Worm (Caenorhabditis elegans): Measurements from ENCODE around the gene unc-69.
A peak's percentile ranks its signal among the peaks of the same experiment; 100 is the strongest.

The unc-69 gene

DNA sequence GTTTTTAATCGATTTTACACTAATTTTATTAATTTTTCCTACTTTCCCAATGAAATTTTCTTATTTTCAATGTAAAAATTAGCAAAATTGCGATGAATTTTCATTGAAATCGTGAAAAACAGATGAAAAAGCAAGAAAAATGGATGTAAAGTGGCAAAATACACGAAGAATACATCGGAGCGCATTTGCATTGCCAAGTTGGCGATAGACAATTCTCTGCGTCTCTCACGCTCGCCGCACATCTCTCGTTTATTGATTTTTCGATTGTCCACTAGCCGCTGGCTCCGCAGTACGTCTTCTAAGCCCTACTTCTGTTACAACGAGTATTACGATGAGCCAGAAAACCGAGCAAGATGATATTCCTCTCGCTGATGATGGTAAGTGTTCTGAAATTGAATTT is at the start of gene unc-69:
Gene unc-69, plus strand, starts transcription at position 185 of the 400 bp plus-strand sequence.
- no peak for TF ChIP-seq ceh-36 (tag; optimal IDR thresholded peaks at IDR 0.05)
- no peak for TF ChIP-seq tra-4 (tag; optimal IDR thresholded peaks at IDR 0.05)
- TF ChIP-seq hmbx-1 (tag; optimal IDR thresholded peaks at IDR 0.05) = no peak
- TF ChIP-seq aly-1 (tag; optimal IDR thresholded peaks at IDR 0.05) = no peak
- TF ChIP-seq flt-1 (GFP tag; IDR thresholded peaks at IDR 0.05) = no peak
- no peak for TF ChIP-seq hnd-1 (tag; optimal IDR thresholded peaks at IDR 0.05)
- TF ChIP-seq F13C5.2 (tag; optimal IDR thresholded peaks at IDR 0.05) = no peak
- TF ChIP-seq ama-1 (optimal IDR thresholded peaks at IDR 0.05) = no peak
- TF ChIP-seq tbx-11 (GFP tag; IDR thresholded peaks at IDR 0.05) = no peak
- no peak for TF ChIP-seq B0310.2 (tag; optimal IDR thresholded peaks at IDR 0.05)
- TF ChIP-seq ceh-13 (GFP tag; optimal IDR thresholded peaks at IDR 0.05) = no peak

DNA sequence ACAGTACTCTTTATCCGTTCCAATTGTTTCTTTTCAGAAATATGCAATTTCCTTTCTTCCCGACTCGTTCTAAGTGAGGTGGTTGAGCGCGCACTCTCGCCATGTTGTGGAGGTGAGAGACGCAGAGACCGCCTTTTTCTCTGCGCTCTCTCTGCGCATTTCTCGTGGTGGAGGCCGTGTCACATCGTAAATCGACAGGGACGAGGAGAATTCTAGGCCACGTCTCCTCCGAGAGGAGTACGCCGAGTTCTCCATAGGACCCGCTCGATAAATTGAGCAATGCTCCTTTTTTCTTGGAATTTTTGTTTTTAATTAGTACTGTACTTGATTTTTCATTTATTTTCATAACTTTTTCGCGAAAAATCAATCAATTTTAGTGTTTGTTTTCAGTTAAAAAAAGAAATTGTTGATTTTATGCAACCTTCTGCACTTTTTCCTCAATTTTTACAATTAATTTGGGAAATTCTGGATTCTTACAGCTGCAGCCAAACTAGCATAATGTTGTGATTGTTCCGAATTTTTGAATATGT is 47.9 kb upstream of the unc-69 start, which contains the start of gene cnk-1:
Gene cnk-1, plus strand, starts transcription at position 480 of the 530 bp plus-strand sequence.
- TF ChIP-seq flt-1 (GFP tag; IDR thresholded peaks at IDR 0.05) = peak; percentile 55; the same call in 1 of the 2 replicates
- no peak for TF ChIP-seq ama-1 (optimal IDR thresholded peaks at IDR 0.05)
- TF ChIP-seq hnd-1 (tag; optimal IDR thresholded peaks at IDR 0.05) = no peak
- 0 out of 2 replicates have a peak, but pooled peaks have one; percentile 54 for TF ChIP-seq sea-1 (GFP tag; conservative IDR thresholded peaks at IDR 0.05)
- TF ChIP-seq F13C5.2 (tag; optimal IDR thresholded peaks at IDR 0.05) = peak; percentile 49
- TF ChIP-seq pes-1 (GFP tag; IDR thresholded peaks at IDR 0.05) = peak; percentile 82
- no peak for TF ChIP-seq ceh-13 (GFP tag; optimal IDR thresholded peaks at IDR 0.05)
- TF ChIP-seq aly-1 (tag; optimal IDR thresholded peaks at IDR 0.05) = no peak
- TF ChIP-seq tra-4 (tag; optimal IDR thresholded peaks at IDR 0.05) = no peak
- no peak for TF ChIP-seq hmbx-1 (tag; optimal IDR thresholded peaks at IDR 0.05)
- no peak for TF ChIP-seq B0310.2 (tag; optimal IDR thresholded peaks at IDR 0.05)
- peak; percentile 77 for TF ChIP-seq tbx-37 (GFP tag; conservative IDR thresholded peaks at IDR 0.05)
- TF ChIP-seq hmg-4 (GFP tag; optimal IDR thresholded peaks at IDR 0.05) = peak; percentile 3
- 0 out of 2 replicates have a peak, but pooled peaks have one; percentile 34 for TF ChIP-seq tbx-11 (GFP tag; IDR thresholded peaks at IDR 0.05)
- TF ChIP-seq scrt-1 (GFP tag; IDR thresholded peaks at IDR 0.05) = peak; percentile 63; the same call in 1 of the 2 replicates
- TF ChIP-seq ceh-36 (tag; optimal IDR thresholded peaks at IDR 0.05) = no peak
- no peak for TF ChIP-seq ets-7 (tag; optimal IDR thresholded peaks at IDR 0.05)

- TF ChIP-seq tbx-11 (GFP tag; IDR thresholded peaks at IDR 0.05) (no peak), B0310.2 (tag; optimal IDR thresholded peaks at IDR 0.05) (no peak), tra-4 (tag; optimal IDR thresholded peaks at IDR 0.05) (no peak), scrt-1 (GFP tag; IDR thresholded peaks at IDR 0.05) (no peak), sea-1 (GFP tag; conservative IDR thresholded peaks at IDR 0.05) (no peak), hmg-4 (GFP tag; optimal IDR thresholded peaks at IDR 0.05) (no peak), hmbx-1 (tag; optimal IDR thresholded peaks at IDR 0.05) (no peak), ceh-13 (GFP tag; optimal IDR thresholded peaks at IDR 0.05) (no peak), flt-1 (GFP tag; IDR thresholded peaks at IDR 0.05) (no peak), ama-1 (optimal IDR thresholded peaks at IDR 0.05) (no peak), ceh-36 (tag; optimal IDR thresholded peaks at IDR 0.05) (no peak), F13C5.2 (tag; optimal IDR thresholded peaks at IDR 0.05) (no peak), pes-1 (GFP tag; IDR thresholded peaks at IDR 0.05) (no peak), aly-1 (tag; optimal IDR thresholded peaks at IDR 0.05) (no peak), ets-7 (tag; optimal IDR thresholded peaks at IDR 0.05) (no peak), hnd-1 (tag; optimal IDR thresholded peaks at IDR 0.05) (no peak), tbx-37 (GFP tag; conservative IDR thresholded peaks at IDR 0.05) (no peak)
Observed at ce11 chrIII:10271807-10272206, 46.9 kb upstream of the unc-69 start.

- TF ChIP-seq F13C5.2 (tag; optimal IDR thresholded peaks at IDR 0.05) = no peak
- no peak for TF ChIP-seq scrt-1 (GFP tag; IDR thresholded peaks at IDR 0.05)
- TF ChIP-seq ets-7 (tag; optimal IDR thresholded peaks at IDR 0.05) = no peak
- no peak for TF ChIP-seq ama-1 (optimal IDR thresholded peaks at IDR 0.05)
- TF ChIP-seq ceh-13 (GFP tag; optimal IDR thresholded peaks at IDR 0.05) = no peak
- no peak for TF ChIP-seq tbx-11 (GFP tag; IDR thresholded peaks at IDR 0.05)
- no peak for TF ChIP-seq pes-1 (GFP tag; IDR thresholded peaks at IDR 0.05)
- no peak for TF ChIP-seq tbx-37 (GFP tag; conservative IDR thresholded peaks at IDR 0.05)
- TF ChIP-seq B0310.2 (tag; optimal IDR thresholded peaks at IDR 0.05) = no peak
- no peak for TF ChIP-seq aly-1 (tag; optimal IDR thresholded peaks at IDR 0.05)
- no peak for TF ChIP-seq tra-4 (tag; optimal IDR thresholded peaks at IDR 0.05)
- no peak for TF ChIP-seq ceh-36 (tag; optimal IDR thresholded peaks at IDR 0.05)
- no peak for TF ChIP-seq sea-1 (GFP tag; conservative IDR thresholded peaks at IDR 0.05)
- TF ChIP-seq hnd-1 (tag; optimal IDR thresholded peaks at IDR 0.05) = no peak
- TF ChIP-seq hmg-4 (GFP tag; optimal IDR thresholded peaks at IDR 0.05) = no peak
- TF ChIP-seq flt-1 (GFP tag; IDR thresholded peaks at IDR 0.05) = no peak
- TF ChIP-seq hmbx-1 (tag; optimal IDR thresholded peaks at IDR 0.05) = no peak
Observed at ce11 chrIII:10278826-10279225, 39.9 kb upstream of the unc-69 start, which contains the start of gene pad-2. Gene pad-2, plus strand, starts transcription at chrIII:10279126.

DNA sequence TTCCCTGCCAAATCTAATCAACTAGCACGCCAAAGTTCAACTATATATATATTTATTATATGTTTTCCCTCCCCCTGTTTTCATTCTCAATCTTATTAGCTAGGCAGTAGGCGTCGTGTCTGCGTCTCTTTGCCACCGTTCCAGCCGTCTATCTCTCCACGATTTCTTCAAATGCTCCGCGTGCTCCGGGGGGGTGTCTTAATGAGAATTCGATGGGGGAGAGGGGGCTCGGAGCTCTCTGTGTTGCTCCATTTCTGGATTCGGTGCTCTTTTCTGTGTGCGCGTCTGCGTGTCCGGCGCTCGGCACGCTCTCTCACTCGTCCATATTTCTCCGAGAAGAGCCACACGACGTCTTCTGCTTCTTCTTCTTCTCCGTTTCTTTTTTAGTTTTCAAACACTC is 34.5 kb upstream of the unc-69 start:
- no peak for TF ChIP-seq ets-7 (tag; optimal IDR thresholded peaks at IDR 0.05)

ce11 chrIII:10285623-10286022 is 33.1 kb upstream of the unc-69 start, which contains the start of gene K10G9.2:
Gene K10G9.2, plus strand, starts transcription at chrIII:10285923.
- TF ChIP-seq F13C5.2 (tag; optimal IDR thresholded peaks at IDR 0.05) (no peak), scrt-1 (GFP tag; IDR thresholded peaks at IDR 0.05) (no peak), hmbx-1 (tag; optimal IDR thresholded peaks at IDR 0.05) (no peak), tbx-37 (GFP tag; conservative IDR thresholded peaks at IDR 0.05) (no peak), ama-1 (optimal IDR thresholded peaks at IDR 0.05) (no peak), B0310.2 (tag; optimal IDR thresholded peaks at IDR 0.05) (no peak), aly-1 (tag; optimal IDR thresholded peaks at IDR 0.05) (no peak), ets-7 (tag; optimal IDR thresholded peaks at IDR 0.05) (no peak), pes-1 (GFP tag; IDR thresholded peaks at IDR 0.05) (no peak), flt-1 (GFP tag; IDR thresholded peaks at IDR 0.05) (no peak), ceh-13 (GFP tag; optimal IDR thresholded peaks at IDR 0.05) (no peak), hnd-1 (tag; optimal IDR thresholded peaks at IDR 0.05) (no peak), tbx-11 (GFP tag; IDR thresholded peaks at IDR 0.05) (no peak), tra-4 (tag; optimal IDR thresholded peaks at IDR 0.05) (no peak), ceh-36 (tag; optimal IDR thresholded peaks at IDR 0.05) (no peak), hmg-4 (GFP tag; optimal IDR thresholded peaks at IDR 0.05) (no peak), sea-1 (GFP tag; conservative IDR thresholded peaks at IDR 0.05) (no peak)

DNA sequence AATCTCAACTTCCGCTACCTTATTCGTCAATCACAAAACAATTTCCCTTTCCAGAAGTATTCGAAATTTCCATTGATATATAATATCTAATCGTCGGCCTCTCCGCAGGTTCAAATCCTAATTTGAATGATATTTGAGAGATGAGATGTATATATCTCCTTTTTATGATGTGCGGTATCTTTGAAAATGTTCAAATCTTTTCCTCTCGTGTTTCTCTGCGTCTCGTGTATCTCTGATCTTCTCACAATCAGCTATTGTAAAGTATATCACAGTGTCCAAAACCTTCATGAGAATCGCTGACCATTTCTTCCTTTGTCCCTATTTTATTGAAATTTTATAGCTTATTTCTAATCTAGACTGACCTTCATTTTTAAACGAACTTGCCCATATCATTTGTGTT is 28.9 kb upstream of the unc-69 start:
- TF ChIP-seq aly-1 (tag; optimal IDR thresholded peaks at IDR 0.05) = no peak
- no peak for TF ChIP-seq pes-1 (GFP tag; IDR thresholded peaks at IDR 0.05)
- TF ChIP-seq B0310.2 (tag; optimal IDR thresholded peaks at IDR 0.05) = no peak
- no peak for TF ChIP-seq ceh-13 (GFP tag; optimal IDR thresholded peaks at IDR 0.05)
- TF ChIP-seq hmbx-1 (tag; optimal IDR thresholded peaks at IDR 0.05) = no peak
- no peak for TF ChIP-seq F13C5.2 (tag; optimal IDR thresholded peaks at IDR 0.05)
- TF ChIP-seq ama-1 (optimal IDR thresholded peaks at IDR 0.05) = no peak
- TF ChIP-seq sea-1 (GFP tag; conservative IDR thresholded peaks at IDR 0.05) = no peak
- TF ChIP-seq hmg-4 (GFP tag; optimal IDR thresholded peaks at IDR 0.05) = no peak
- no peak for TF ChIP-seq tbx-37 (GFP tag; conservative IDR thresholded peaks at IDR 0.05)
